Worm (Caenorhabditis elegans) whole organism, L4 larva: ENCODE measurements around the gene F13E9.5.

Experiments used
- F10B5.3 ChIP-seq: sonication (generic microtip); optimal IDR thresholded peaks from 2 replicates; lab custom pipeline; 2016; ENCODE audit warnings: mild to moderate bottlenecking, missing genetic modification characterization, missing compliant biosample characterization
- F37D6.2 ChIP-seq: sonication (generic microtip); optimal IDR thresholded peaks from 2 replicates; lab custom pipeline; 2016; ENCODE audit warnings: mild to moderate bottlenecking, missing genetic modification characterization, missing compliant biosample characterization
- T20F7.1 ChIP-seq: fragments of 200-800 bp; sonication (Bioruptor generic); optimal IDR thresholded peaks from 2 replicates; lab custom pipeline; 2018; ENCODE audit warnings: mild to moderate bottlenecking, missing genetic modification characterization, missing compliant biosample characterization
- T26A8.4 ChIP-seq: fragments of 200-800 bp; sonication (Bioruptor generic); IDR thresholded peaks from 2 replicates; pipeline ENCODE4 v1.3.6; 2022; ENCODE audit warnings: missing genetic modification characterization, missing compliant biosample characterization
- Y48G9A.11 ChIP-seq: fragments of 200-800 bp; sonication (Bioruptor generic); IDR thresholded peaks from 2 replicates; pipeline ENCODE4 v1.3.6; 2022; ENCODE audit warnings: missing genetic modification reagents, missing genetic modification characterization, missing compliant biosample characterization
- ZK337.2 ChIP-seq: fragments of 200-800 bp; sonication (Bioruptor generic); IDR thresholded peaks from 2 replicates; pipeline ENCODE4 v1.3.6; 2022; ENCODE audit warnings: missing genetic modification reagents, missing genetic modification characterization, missing compliant biosample characterization
- aha-1 ChIP-seq: fragments of 150-350 bp; peaks from one replicate; lab custom pipeline; 2014; ENCODE audit warnings: missing biosample characterization, missing genetic modification characterization
- aly-2 ChIP-seq: sonication (generic microtip); optimal IDR thresholded peaks from 2 replicates; lab custom pipeline; 2018; ENCODE audit warnings: missing biosample characterization, missing genetic modification characterization
- attf-4 ChIP-seq: sonication (generic microtip); optimal IDR thresholded peaks from 3 replicates; lab custom pipeline; 2017; ENCODE audit warnings: missing biosample characterization, missing genetic modification characterization
- ceh-20 ChIP-seq: fragments of 200-800 bp; sonication (Bioruptor generic); IDR thresholded peaks from 2 replicates; pipeline ENCODE4 v1.3.6; 2022; ENCODE audit warnings: missing genetic modification reagents, missing genetic modification characterization, missing compliant biosample characterization
- ceh-32 ChIP-seq: sonication (generic microtip); optimal IDR thresholded peaks from 2 replicates; lab custom pipeline; 2016; ENCODE audit warnings: mild to moderate bottlenecking, missing genetic modification characterization, missing compliant biosample characterization; ENCODE audit not compliant: poor library complexity
- ceh-44 ChIP-seq: fragments of 200-800 bp; sonication (Bioruptor generic); IDR thresholded peaks from 2 replicates; pipeline ENCODE4 v1.3.6; 2022; ENCODE audit warnings: missing genetic modification reagents, missing genetic modification characterization, missing compliant biosample characterization
- ceh-62 ChIP-seq: sonication (generic microtip); optimal IDR thresholded peaks from 2 replicates; lab custom pipeline; 2017; ENCODE audit warnings: missing biosample characterization, missing genetic modification characterization
- ces-1 ChIP-seq: fragments of 150-350 bp; sonication (generic microtip); optimal IDR thresholded peaks from 4 replicates; lab custom pipeline; 2014; ENCODE audit warnings: missing biosample characterization, missing genetic modification reagents, missing genetic modification characterization
- cey-2 ChIP-seq: sonication (generic microtip); optimal IDR thresholded peaks from 3 replicates; lab custom pipeline; 2017; ENCODE audit warnings: missing genetic modification characterization, mild to moderate bottlenecking, missing compliant biosample characterization, antibody characterized with exemption, borderline replicate concordance; ENCODE audit not compliant: insufficient read depth
- daf-16 ChIP-seq, 3 experiments: sonication (generic microtip); optimal IDR thresholded peaks; 2 replicates each; lab custom pipeline; 2016 to 2017; ENCODE audit warnings: missing genetic modification characterization in 3 of 3, missing genetic modification reagents in 3 of 3, mild to moderate bottlenecking in 2 of 3, missing compliant biosample characterization in 2 of 3, missing biosample characterization in 1 of 3, moderate library complexity in 1 of 3
- dmd-6 ChIP-seq: fragments of 200-800 bp; sonication (Bioruptor generic); IDR thresholded peaks from 2 replicates; pipeline ENCODE4 v1.3.6; 2022; ENCODE audit warnings: missing genetic modification reagents, missing genetic modification characterization, missing compliant biosample characterization
- duxl-1 ChIP-seq: sonication (generic microtip); optimal IDR thresholded peaks from 2 replicates; lab custom pipeline; 2016; ENCODE audit warnings: mild to moderate bottlenecking, missing genetic modification characterization, moderate library complexity, missing compliant biosample characterization; ENCODE audit not compliant: poor library complexity
- dve-1 ChIP-seq: sonication (generic microtip); optimal IDR thresholded peaks from 2 replicates; lab custom pipeline; 2017; ENCODE audit warnings: antibody characterized with exemption, mild to moderate bottlenecking, missing genetic modification characterization, missing compliant biosample characterization; ENCODE audit not compliant: insufficient read depth
- egl-27 ChIP-seq: sonication (generic microtip); optimal IDR thresholded peaks from 3 replicates; lab custom pipeline; 2017; ENCODE audit warnings: missing biosample characterization, missing genetic modification reagents, missing genetic modification characterization
- fkh-10 ChIP-seq: fragments of 150-350 bp; optimal IDR thresholded peaks from 2 replicates; lab custom pipeline; 2014; ENCODE audit warnings: missing biosample characterization, missing genetic modification reagents, missing genetic modification characterization
- gei-8 ChIP-seq: fragments of 200-800 bp; sonication (Bioruptor generic); optimal IDR thresholded peaks from 2 replicates; lab custom pipeline; 2018; ENCODE audit warnings: mild to moderate bottlenecking, missing genetic modification characterization, missing compliant biosample characterization
- hlh-30 ChIP-seq: sonication (generic microtip); optimal IDR thresholded peaks from 2 replicates; lab custom pipeline; 2017; ENCODE audit warnings: antibody characterized with exemption, mild to moderate bottlenecking, missing genetic modification characterization, missing compliant biosample characterization; ENCODE audit not compliant: insufficient read depth
- jun-1 ChIP-seq: fragments of 150-350 bp; optimal IDR thresholded peaks from 2 replicates; lab custom pipeline; 2014; ENCODE audit warnings: missing biosample characterization, missing genetic modification reagents, missing genetic modification characterization
- lin-13 ChIP-seq: fragments of 150-350 bp; optimal IDR thresholded peaks from 2 replicates; lab custom pipeline; 2014; ENCODE audit warnings: missing biosample characterization, missing genetic modification reagents, missing genetic modification characterization
- lin-15B ChIP-seq: fragments of 150-350 bp; sonication (generic microtip); optimal IDR thresholded peaks from 3 replicates; lab custom pipeline; 2014; ENCODE audit warnings: missing biosample characterization, missing genetic modification characterization
- lin-29 ChIP-seq: fragments of 200-800 bp; sonication (Bioruptor generic); IDR thresholded peaks from 2 replicates; pipeline ENCODE4 v1.3.6; 2022; ENCODE audit warnings: missing genetic modification reagents, missing genetic modification characterization, missing compliant biosample characterization
- lin-38 ChIP-seq: fragments of 200-800 bp; sonication (Bioruptor generic); IDR thresholded peaks from 2 replicates; pipeline ENCODE4 v1.3.6; 2022; ENCODE audit warnings: missing genetic modification reagents, missing genetic modification characterization, missing compliant biosample characterization
- lin-39 ChIP-seq: fragments of 150-350 bp; optimal IDR thresholded peaks from 2 replicates; lab custom pipeline; 2014; ENCODE audit warnings: missing biosample characterization, missing genetic modification reagents, missing genetic modification characterization
- madf-5 ChIP-seq, 2 experiments: fragments of 200-800 bp; sonication (Bioruptor generic); IDR thresholded peaks; 2 replicates each; pipeline ENCODE4 v1.3.6; 2022; ENCODE audit warnings: missing compliant biosample characterization in 2 of 2, missing genetic modification characterization in 2 of 2
- mdt-29 ChIP-seq: fragments of 200-800 bp; sonication (Bioruptor generic); IDR thresholded peaks from 2 replicates; pipeline ENCODE4 v1.3.6; 2022; ENCODE audit warnings: missing genetic modification reagents, missing genetic modification characterization, missing compliant biosample characterization
- mes-2 ChIP-seq: sonication (generic microtip); optimal IDR thresholded peaks from 2 replicates; lab custom pipeline; 2016; ENCODE audit warnings: missing genotype, mild to moderate bottlenecking, missing genetic modification characterization, missing compliant biosample characterization; ENCODE audit not compliant: poor library complexity, severe bottlenecking
- mxl-2 ChIP-seq: fragments of 200-800 bp; sonication (Bioruptor generic); conservative IDR thresholded peaks from 2 replicates; pipeline ENCODE4 v1.3.6; 2022; ENCODE audit warnings: missing genetic modification reagents, missing genetic modification characterization, missing compliant biosample characterization
- mxl-3 ChIP-seq: fragments of 200-800 bp; sonication (Bioruptor generic); optimal IDR thresholded peaks from 2 replicates; lab custom pipeline; 2018; ENCODE audit warnings: mild to moderate bottlenecking, missing genetic modification characterization, missing compliant biosample characterization
- nhr-11 ChIP-seq: fragments of 150-350 bp; optimal IDR thresholded peaks from 2 replicates; lab custom pipeline; 2014; ENCODE audit warnings: missing biosample characterization, missing genetic modification characterization
- nhr-237 ChIP-seq: sonication (generic microtip); optimal IDR thresholded peaks from 2 replicates; lab custom pipeline; 2017; ENCODE audit warnings: missing biosample characterization, missing genetic modification characterization
- nhr-48 ChIP-seq: sonication (generic microtip); optimal IDR thresholded peaks from 2 replicates; lab custom pipeline; 2016; ENCODE audit warnings: mild to moderate bottlenecking, missing genetic modification characterization, missing compliant biosample characterization
- pha-4 ChIP-seq, 2 experiments: fragments of 150-350 bp in 1 of 2; fragments of 200-800 bp in 1 of 2; sonication (Bioruptor generic) in 1 of 2; IDR thresholded peaks in 1 of 2; optimal IDR thresholded peaks in 1 of 2; 2 replicates each; pipeline versions ENCODE4 v1.3.6 to Lab custom; 2014 to 2022; ENCODE audit warnings: missing genetic modification characterization in 2 of 2, missing genetic modification reagents in 2 of 2, missing biosample characterization in 1 of 2, missing compliant biosample characterization in 1 of 2
- saeg-2 ChIP-seq: fragments of 200-800 bp; sonication (Bioruptor generic); IDR thresholded peaks from 2 replicates; pipeline ENCODE4 v1.3.6; 2022; ENCODE audit warnings: missing genetic modification reagents, missing genetic modification characterization, missing compliant biosample characterization
- skn-1 ChIP-seq: fragments of 150-350 bp; optimal IDR thresholded peaks from 2 replicates; lab custom pipeline; 2014; ENCODE audit warnings: missing biosample characterization, missing genetic modification characterization
- tag-97 ChIP-seq: fragments of 200-800 bp; sonication (Bioruptor generic); IDR thresholded peaks from 2 replicates; pipeline ENCODE4 v1.3.6; 2022; ENCODE audit warnings: missing genetic modification characterization, missing compliant biosample characterization
- unc-130 ChIP-seq: sonication (generic microtip); optimal IDR thresholded peaks from 2 replicates; lab custom pipeline; 2016; ENCODE audit warnings: missing genetic modification reagents, missing genetic modification characterization, missing compliant biosample characterization
- unc-39 ChIP-seq: sonication (generic microtip); optimal IDR thresholded peaks from 2 replicates; lab custom pipeline; 2017; ENCODE audit warnings: missing biosample characterization, missing genetic modification characterization
- unc-62 ChIP-seq, 3 experiments: fragments of 150-350 bp in 1 of 3; sonication (generic microtip); optimal IDR thresholded peaks in 2 of 3; peaks in 1 of 3; 1 replicate in 1 of 3; 2 replicates in 2 of 3; lab custom pipeline; 2014 to 2017; ENCODE audit warnings: missing biosample characterization in 3 of 3, missing genetic modification characterization in 3 of 3, missing genetic modification reagents in 3 of 3, missing genotype in 1 of 3
- zfp-3 ChIP-seq: fragments of 200-800 bp; sonication (Bioruptor generic); conservative IDR thresholded peaks from 2 replicates; pipeline ENCODE4 v1.3.6; 2022; ENCODE audit warnings: missing genetic modification reagents, missing genetic modification characterization, missing compliant biosample characterization
- zip-11 ChIP-seq: fragments of 200-800 bp; sonication (Bioruptor generic); IDR thresholded peaks from 2 replicates; pipeline ENCODE4 v1.3.6; 2022; ENCODE audit warnings: missing genetic modification characterization, missing compliant biosample characterization
- ztf-7 ChIP-seq: fragments of 150-350 bp; optimal IDR thresholded peaks from 2 replicates; lab custom pipeline; 2014; ENCODE audit warnings: missing biosample characterization, missing genetic modification characterization

F13E9.5 gene

DNA sequence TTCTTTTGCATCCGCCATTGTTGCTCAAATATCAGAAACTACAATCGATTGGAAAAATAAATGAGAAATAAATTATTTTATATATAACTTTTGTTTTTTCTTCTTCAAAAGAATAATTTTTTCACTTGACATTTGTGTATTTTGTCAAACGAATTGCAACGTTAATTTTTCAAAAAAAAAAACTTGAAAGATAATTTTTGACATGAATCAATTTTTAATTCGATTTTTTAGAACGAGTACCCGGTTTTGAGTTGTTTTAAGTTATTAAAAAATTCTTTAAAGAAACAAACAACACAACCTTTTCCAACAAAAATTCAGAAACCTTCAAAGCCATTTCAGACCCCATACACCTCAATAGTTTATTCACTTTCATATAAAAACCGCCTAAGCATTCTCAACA lies at the start of gene F13E9.5:
Gene F13E9.5, minus strand, starts transcription at position 101 of the 400 bp plus-strand sequence.
- TF ChIP-seq T20F7.1 (GFP tag; lab: Kevin White, UChicago) = no peak
- no peak for TF ChIP-seq hlh-30
- TF ChIP-seq tag-97 (GFP tag; lab: Robert Waterston, UW) = no peak
- TF ChIP-seq unc-39 (tag; lab: Kevin White, UChicago) = no peak
- no peak for TF ChIP-seq zfp-3
- no peak for TF ChIP-seq ceh-20 (GFP tag; lab: Robert Waterston, UW)
- TF ChIP-seq mes-2 = no peak
- no peak for TF ChIP-seq aha-1 (tag; lab: Kevin White, UChicago)
- TF ChIP-seq ZK337.2 (GFP tag; lab: Robert Waterston, UW) = no peak
- no peak for TF ChIP-seq ztf-7 (tag; lab: Kevin White, UChicago)
- TF ChIP-seq unc-130 = no peak
- TF ChIP-seq mxl-3 (GFP tag; lab: Kevin White, UChicago) = no peak
- no peak for TF ChIP-seq zip-11 (GFP tag; lab: Robert Waterston, UW)
- TF ChIP-seq lin-38 (GFP tag; lab: Robert Waterston, UW) = no peak
- no peak for TF ChIP-seq Y48G9A.11 (GFP tag; lab: Robert Waterston, UW)

DNA sequence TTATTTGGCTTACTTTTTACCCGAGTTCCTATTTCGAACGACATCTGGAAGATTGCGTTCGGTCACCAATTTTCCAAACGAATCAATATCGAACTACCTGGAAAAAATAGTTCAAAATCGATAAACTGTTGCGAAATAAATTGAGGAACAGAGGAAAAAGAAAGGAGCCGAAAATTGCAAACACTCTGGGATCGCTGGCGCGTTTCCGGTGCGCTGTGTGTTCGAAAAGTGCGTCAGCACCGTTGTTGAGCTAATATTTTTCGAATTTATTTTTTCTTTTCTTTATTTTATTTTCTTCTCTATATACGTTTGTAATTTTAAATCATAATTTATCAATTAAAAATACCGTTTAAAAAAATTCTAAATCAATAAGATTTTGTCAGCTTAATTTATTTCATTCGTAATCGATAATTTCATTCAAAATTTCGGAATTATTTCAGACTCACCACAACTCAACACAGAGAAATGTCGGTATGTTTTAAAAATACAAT lies 48.9 kb upstream of the F13E9.5 start, which contains the start of the genes dnc-1 and lsm-7:
Gene dnc-1, minus strand, starts transcription at position 142 of the 491 bp plus-strand sequence.
Gene lsm-7, plus strand, starts transcription at position 441 of the 491 bp plus-strand sequence.
- TF ChIP-seq mxl-3 (GFP tag; lab: Kevin White, UChicago) (peak; percentile 8), unc-62 (GFP tag; optimal IDR thresholded peaks at IDR 0.05 in 1 of 2; lab: Kevin White, UChicago) (no peak), unc-62 (tag; optimal IDR thresholded peaks at IDR 0.05; lab: Kevin White, UChicago) (no peak), ces-1 (GFP tag; lab: Kevin White, UChicago) (no peak), aly-2 (no peak), T20F7.1 (GFP tag; lab: Kevin White, UChicago) (peak; percentile 66), mxl-2 (no peak), lin-29 (GFP tag; lab: Robert Waterston, UW) (peak; percentile 7; the same call in 1 of the 2 replicates), duxl-1 (tag; lab: Kevin White, UChicago) (no peak), skn-1 (tag; lab: Kevin White, UChicago) (no peak), dmd-6 (GFP tag; lab: Robert Waterston, UW) (peak; percentile 71), dve-1 (tag; lab: Kevin White, UChicago) (peak; percentile 79), ceh-44 (GFP tag; lab: Robert Waterston, UW) (peak; percentile 79), saeg-2 (GFP tag; lab: Robert Waterston, UW) (no peak), nhr-48 (no peak), ceh-32 (no peak), ceh-62 (tag; lab: Kevin White, UChicago) (no peak), jun-1 (no peak), pha-4 (GFP tag; IDR thresholded peaks at IDR 0.05; lab: Robert Waterston, UW) (no peak; the same call in 1 of the 2 replicates), pha-4 (tag; optimal IDR thresholded peaks at IDR 0.05; lab: Kevin White, UChicago) (peak; percentile 15), egl-27 (tag; lab: Kevin White, UChicago) (no peak), lin-13 (GFP tag; lab: Kevin White, UChicago) (peak; percentile 57), nhr-11 (tag; lab: Kevin White, UChicago) (peak; percentile 41), madf-5 (GFP tag; IDR thresholded peaks at IDR 0.05; lab: Robert Waterston, UW) (no peak), mdt-29 (peak; percentile 25; the same call in 1 of the 2 replicates), Y48G9A.11 (GFP tag; lab: Robert Waterston, UW) (no peak), gei-8 (GFP tag; lab: Kevin White, UChicago) (no peak), fkh-10 (GFP tag; lab: Kevin White, UChicago) (peak; percentile 63), lin-15B (no peak), lin-38 (GFP tag; lab: Robert Waterston, UW) (peak; percentile 74), lin-39 (tag; lab: Kevin White, UChicago) (no peak), daf-16 (GFP tag; optimal IDR thresholded peaks at IDR 0.05; lab: Kevin White, UChicago) (no peak), daf-16 (tag; optimal IDR thresholded peaks at IDR 0.05; lab: Kevin White, UChicago) (peak; percentile 82), F10B5.3 (tag; lab: Kevin White, UChicago) (no peak), nhr-237 (tag; lab: Kevin White, UChicago) (no peak), attf-4 (tag; lab: Kevin White, UChicago) (no peak), F37D6.2 (peak; percentile 5), T26A8.4 (GFP tag; lab: Robert Waterston, UW) (peak; percentile 39), cey-2 (tag; lab: Kevin White, UChicago) (no peak)
